Fruit fly (Drosophila melanogaster): Measurements from ENCODE around the gene CheA87a.

DNA sequence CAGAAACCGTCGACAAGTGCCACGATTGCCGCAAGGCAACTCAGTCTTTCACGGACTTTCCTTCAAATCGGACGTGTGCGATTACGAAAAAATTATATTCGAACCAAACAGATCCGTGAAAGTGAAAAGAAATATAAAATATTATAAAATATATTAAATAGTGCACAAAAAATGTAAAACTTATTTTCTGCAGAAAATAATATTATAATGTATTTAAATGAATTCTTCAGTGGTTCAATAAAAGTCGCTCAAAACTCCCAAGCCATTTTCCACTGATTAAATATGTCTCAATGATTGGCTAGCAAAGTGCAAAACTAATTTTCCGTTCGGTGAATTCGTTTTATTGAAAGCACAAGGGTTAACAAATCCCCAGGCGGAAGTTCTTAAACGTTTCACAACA is 31.4 kb upstream of the CheA87a start, which contains the start of gene PK2-R1:
- TF ChIP-seq CG3838 (GFP tag; optimal IDR thresholded peaks at IDR 0.05) (no peak), D19B (GFP tag; optimal IDR thresholded peaks at IDR 0.05) (no peak), Dip3 (GFP tag; optimal IDR thresholded peaks at IDR 0.05) (no peak), CG4854 (GFP tag; optimal IDR thresholded peaks at IDR 0.05) (no peak), klu (GFP tag; IDR thresholded peaks at IDR 0.05) (no peak), Sin3A (optimal IDR thresholded peaks at IDR 0.05) (no peak), Abd-B (GFP tag; optimal IDR thresholded peaks at IDR 0.05) (no peak), peb (GFP tag; IDR thresholded peaks at IDR 0.05) (no peak), caup (GFP tag; optimal IDR thresholded peaks at IDR 0.05; ENCODE audit: severe bottlenecking) (no peak), CG43689 (GFP tag; IDR thresholded peaks at IDR 0.05) (no peak), dimm (GFP tag; IDR thresholded peaks at IDR 0.05) (no peak), ATbp (GFP tag; optimal IDR thresholded peaks at IDR 0.05) (no peak), stwl (tag; optimal IDR thresholded peaks at IDR 0.05) (no peak), CG3163 (GFP tag; optimal IDR thresholded peaks at IDR 0.05) (no peak)

All from whole organism, embryonic.